Fruit fly (Drosophila melanogaster): ENCODE measurements around the gene CG2211.

CG2211 gene

DNA sequence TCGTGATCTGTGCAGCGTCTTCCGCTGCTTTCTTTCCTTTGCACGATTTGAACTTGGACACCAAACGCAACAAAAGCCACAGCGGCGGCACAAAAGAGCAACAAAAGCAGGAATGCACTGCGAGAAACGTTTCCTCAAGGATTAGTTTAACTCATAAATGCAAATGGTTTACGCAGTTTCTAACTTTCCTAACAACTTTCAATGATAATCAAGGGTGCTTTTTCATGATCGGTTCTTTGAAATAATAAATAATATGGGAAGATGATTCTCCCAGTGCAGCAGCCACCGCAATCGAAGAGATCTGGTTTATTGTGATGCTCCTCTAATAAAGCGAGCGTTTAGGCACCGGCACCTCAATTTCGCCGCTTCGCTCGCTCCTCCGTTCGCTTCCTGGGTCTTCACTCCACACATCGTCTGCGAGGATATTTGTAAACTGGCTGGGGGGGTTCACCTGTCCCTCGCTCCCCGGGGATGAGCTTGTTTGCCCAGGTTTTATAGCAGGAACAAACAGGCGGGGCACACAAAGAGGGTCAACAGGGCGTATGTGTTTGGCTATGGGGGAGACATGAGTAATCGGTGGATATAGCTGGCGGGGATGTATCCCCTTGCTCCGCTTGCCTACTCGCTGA is 15.9 kb downstream of the CG2211 start (continued):
- TF ChIP-seq zen2 (GFP tag; IDR thresholded peaks at IDR 0.05; ENCODE audit: partially characterized antibody) (no peak), lov (optimal IDR thresholded peaks at IDR 0.05) (no peak), lov (GFP tag; IDR thresholded peaks at IDR 0.05) (0 out of 3 replicates have a peak, but pooled peaks have one; percentile 65), Max (GFP tag; optimal IDR thresholded peaks at IDR 0.05) (peak; percentile 54), HLH4C (GFP tag; IDR thresholded peaks at IDR 0.05; ENCODE audit: partially characterized antibody) (no peak), Ets97D (GFP tag; optimal IDR thresholded peaks at IDR 0.05) (no peak), fru (optimal IDR thresholded peaks at IDR 0.05) (no peak), Kr (GFP tag; optimal IDR thresholded peaks at IDR 0.05) (no peak), CG8388 (GFP tag; optimal IDR thresholded peaks at IDR 0.05) (peak; percentile 79), wek (GFP tag; optimal IDR thresholded peaks at IDR 0.05) (peak; percentile 46), CG6175 (GFP tag; IDR thresholded peaks at IDR 0.05) (no peak), CG7786 (GFP tag; optimal IDR thresholded peaks at IDR 0.05) (peak; percentile 52), CG6854 (GFP tag; optimal IDR thresholded peaks at IDR 0.05) (no peak), en (GFP tag; optimal IDR thresholded peaks at IDR 0.05) (peak; percentile 49), Fer1 (GFP tag; optimal IDR thresholded peaks at IDR 0.05) (peak; percentile 63), CG13296 (GFP tag; optimal IDR thresholded peaks at IDR 0.05) (peak; percentile 26), CG9876 (GFP tag; optimal IDR thresholded peaks at IDR 0.05) (no peak), ap (GFP tag; IDR thresholded peaks at IDR 0.05) (peak; percentile 56), CG6791 (GFP tag; IDR thresholded peaks at IDR 0.05; ENCODE audit: partially characterized antibody) (0 out of 3 replicates have a peak, but pooled peaks have one; percentile 37), CG11723 (GFP tag; optimal IDR thresholded peaks at IDR 0.05) (peak; percentile 70), NC2β (GFP tag; optimal IDR thresholded peaks at IDR 0.05) (peak; percentile 75), CG2116 (GFP tag; optimal IDR thresholded peaks at IDR 0.05) (peak; percentile 19), CG6689 (GFP tag; IDR thresholded peaks at IDR 0.05) (peak; percentile 84), fd3F (GFP tag; optimal IDR thresholded peaks at IDR 0.05) (no peak), Sox102F (GFP tag; optimal IDR thresholded peaks at IDR 0.05) (peak; percentile 93), slbo (GFP tag; IDR thresholded peaks at IDR 0.05) (peak; percentile 48; the same call in 1 of the 2 replicates), CG11398 (GFP tag; optimal IDR thresholded peaks at IDR 0.05) (no peak), ro (GFP tag; IDR thresholded peaks at IDR 0.05) (peak; percentile 45; the same call in 1 of the 2 replicates), CG10565 (GFP tag; optimal IDR thresholded peaks at IDR 0.05) (peak; percentile 39), Asciz (GFP tag; optimal IDR thresholded peaks at IDR 0.05) (peak; percentile 88), z (GFP tag; IDR thresholded peaks at IDR 0.05) (0 out of 3 replicates have a peak, but pooled peaks have one; percentile 17), wdn (GFP tag; IDR thresholded peaks at IDR 0.05) (no peak), ems (GFP tag; optimal IDR thresholded peaks at IDR 0.05) (peak; percentile 77), CG31224 (GFP tag; IDR thresholded peaks at IDR 0.05) (no peak), fd64A (GFP tag; optimal IDR thresholded peaks at IDR 0.05) (peak; percentile 78), CG4854 (GFP tag; optimal IDR thresholded peaks at IDR 0.05) (peak; percentile 13), shn (GFP tag; optimal IDR thresholded peaks at IDR 0.05) (peak; percentile 47), CG15601 (tag; optimal IDR thresholded peaks at IDR 0.05) (peak; percentile 80), Myb (GFP tag; optimal IDR thresholded peaks at IDR 0.05) (peak; percentile 22), CG3163 (GFP tag; optimal IDR thresholded peaks at IDR 0.05) (peak; percentile 27), CG12071 (GFP tag; optimal IDR thresholded peaks at IDR 0.05) (peak; percentile 82), nmo (GFP tag; optimal IDR thresholded peaks at IDR 0.05) (peak; percentile 85), CG14667 (GFP tag; IDR thresholded peaks at IDR 0.05) (peak; percentile 41; the same call in 1 of the 2 replicates), CG8281 (tag; optimal IDR thresholded peaks at IDR 0.05) (peak; percentile 53), CG4617 (GFP tag; optimal IDR thresholded peaks at IDR 0.05; ENCODE audit: borderline replicate concordance) (peak; percentile 58), gce (GFP tag; IDR thresholded peaks at IDR 0.05) (peak; percentile 86), Blimp-1 (GFP tag; optimal IDR thresholded peaks at IDR 0.05) (peak; percentile 85), D19B (GFP tag; optimal IDR thresholded peaks at IDR 0.05) (no peak), CG13624 (GFP tag; optimal IDR thresholded peaks at IDR 0.05) (no peak), pho (GFP tag; optimal IDR thresholded peaks at IDR 0.05) (peak; percentile 51)

All from whole organism, embryonic.